Worm (Caenorhabditis elegans): Measurements from ENCODE around the gene F02H6.6.

DNA sequence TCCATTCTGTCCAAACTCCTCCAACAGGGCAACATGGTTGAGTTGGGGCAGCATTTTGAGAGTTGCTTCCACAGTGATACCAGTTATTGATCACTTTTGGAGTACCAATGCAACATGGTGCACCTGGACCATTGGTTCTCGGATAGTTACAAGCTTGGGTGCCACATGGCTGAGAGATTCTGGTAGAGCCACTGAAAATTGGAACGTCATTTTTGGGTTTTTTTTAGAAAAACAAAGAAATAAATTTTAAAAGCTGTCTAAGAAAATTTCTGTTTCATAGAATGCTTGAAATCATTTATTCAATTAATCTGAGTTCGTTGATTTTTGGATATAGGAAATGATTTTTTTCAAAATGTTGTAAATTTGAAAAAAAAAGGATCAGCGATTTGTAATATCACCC is 3.6 kb downstream of the F02H6.6 start:
- TF ChIP-seq elt-3 (tag; optimal IDR thresholded peaks at IDR 0.05) (no peak), egl-27 (tag; optimal IDR thresholded peaks at IDR 0.05) (no peak), nhr-28 (tag; optimal IDR thresholded peaks at IDR 0.05) (no peak), nhr-12 (tag; optimal IDR thresholded peaks at IDR 0.05) (no peak), ztf-11 (tag; optimal IDR thresholded peaks at IDR 0.05) (no peak)
